Fruit fly (Drosophila melanogaster) whole organism, pupa: ENCODE results near the gene CG17350.
A peak's percentile ranks its signal among the peaks of the same experiment; 100 is the strongest.

Experiments
- CG10348 ChIP-seq: fragments of 200-800 bp; sonication (Bioruptor generic); IDR thresholded peaks from 2 replicates; pipeline ENCODE4 v1.3.6; 2022; ENCODE audit warnings: missing biosample characterization, missing genetic modification characterization
- CG12605 ChIP-seq: fragments of 200-800 bp; sonication (Bioruptor generic); IDR thresholded peaks from 2 replicates; pipeline ENCODE4 v1.3.6; 2022; ENCODE audit warnings: missing biosample characterization, missing genetic modification characterization
- CG13204 ChIP-seq: fragments of 200-800 bp; sonication (Bioruptor generic); optimal IDR thresholded peaks from 2 replicates; lab custom pipeline; 2018; ENCODE audit warnings: missing biosample characterization, mild to moderate bottlenecking, missing genetic modification characterization, moderate library complexity
- CG14655 ChIP-seq: fragments of 200-800 bp; sonication (Bioruptor generic); optimal IDR thresholded peaks from 3 replicates; lab custom pipeline; 2017; ENCODE audit warnings: mild to moderate bottlenecking, missing biosample characterization, missing genetic modification reagents, missing genetic modification characterization
- CG15710 ChIP-seq: fragments of 200-800 bp; sonication (Bioruptor generic); optimal IDR thresholded peaks from 2 replicates; lab custom pipeline; 2018; ENCODE audit warnings: missing biosample characterization, mild to moderate bottlenecking, missing genetic modification characterization, moderate library complexity
- CG32121 ChIP-seq: fragments of 200-800 bp; sonication (Bioruptor generic); IDR thresholded peaks from 2 replicates; pipeline ENCODE4 v1.3.6; 2022; ENCODE audit warnings: missing biosample characterization, missing genetic modification characterization
- CG4496 ChIP-seq: fragments of 200-800 bp; sonication (Bioruptor generic); IDR thresholded peaks from 3 replicates; pipeline ENCODE4 v1.3.6; 2022; ENCODE audit warnings: missing biosample characterization, missing genetic modification characterization
- CG8301 ChIP-seq: fragments of 200-800 bp; sonication (Bioruptor generic); optimal IDR thresholded peaks from 2 replicates; lab custom pipeline; 2018; ENCODE audit warnings: missing biosample characterization, mild to moderate bottlenecking, missing genetic modification characterization
- CG9948 ChIP-seq: fragments of 200-800 bp; sonication (Bioruptor generic); optimal IDR thresholded peaks from 2 replicates; lab custom pipeline; 2018; ENCODE audit warnings: missing biosample characterization, mild to moderate bottlenecking, missing genetic modification characterization, moderate library complexity
- D1 ChIP-seq: fragments of 200-800 bp; sonication (Bioruptor generic); optimal IDR thresholded peaks from 2 replicates; lab custom pipeline; 2018; ENCODE audit warnings: missing biosample characterization, mild to moderate bottlenecking, missing genetic modification characterization, moderate library complexity
- EcR ChIP-seq: fragments of 200-800 bp; sonication (Bioruptor generic); optimal IDR thresholded peaks from 3 replicates; lab custom pipeline; 2019; ENCODE audit warnings: missing biosample characterization, missing genetic modification characterization, mild to moderate bottlenecking, moderate library complexity, missing genetic modification reagents
- Ets98B ChIP-seq: fragments of 200-800 bp; sonication (Bioruptor generic); IDR thresholded peaks from 2 replicates; pipeline ENCODE4 v1.3.6; 2022; ENCODE audit warnings: missing biosample characterization, missing genetic modification characterization
- Pif1A ChIP-seq: fragments of 200-800 bp; sonication (Bioruptor generic); optimal IDR thresholded peaks from 3 replicates; lab custom pipeline; 2016; ENCODE audit warnings: missing biosample characterization, missing genetic modification characterization
- Pif1B ChIP-seq: fragments of 200-800 bp; sonication (Bioruptor generic); optimal IDR thresholded peaks from 3 replicates; lab custom pipeline; 2016; ENCODE audit warnings: missing biosample characterization, missing genetic modification characterization
- Snoo ChIP-seq: fragments of 200-800 bp; sonication (Bioruptor generic); optimal IDR thresholded peaks from 3 replicates; lab custom pipeline; 2017; ENCODE audit warnings: missing biosample characterization, mild to moderate bottlenecking, missing genetic modification characterization, inconsistent platforms
- fd96Ca ChIP-seq: fragments of 200-800 bp; sonication (Bioruptor generic); IDR thresholded peaks from 3 replicates; pipeline ENCODE4 v1.3.6; 2022; ENCODE audit warnings: missing biosample characterization, missing genetic modification characterization
- gl ChIP-seq: fragments of 200-800 bp; sonication (Bioruptor generic); optimal IDR thresholded peaks from 2 replicates; lab custom pipeline; 2018; ENCODE audit warnings: missing biosample characterization, mild to moderate bottlenecking, missing genetic modification characterization
- rn ChIP-seq: fragments of 200-800 bp; sonication (Bioruptor generic); IDR thresholded peaks from 2 replicates; pipeline ENCODE4 v1.3.6; 2022; ENCODE audit warnings: missing biosample characterization, missing genetic modification characterization

The CG17350 gene

DNA sequence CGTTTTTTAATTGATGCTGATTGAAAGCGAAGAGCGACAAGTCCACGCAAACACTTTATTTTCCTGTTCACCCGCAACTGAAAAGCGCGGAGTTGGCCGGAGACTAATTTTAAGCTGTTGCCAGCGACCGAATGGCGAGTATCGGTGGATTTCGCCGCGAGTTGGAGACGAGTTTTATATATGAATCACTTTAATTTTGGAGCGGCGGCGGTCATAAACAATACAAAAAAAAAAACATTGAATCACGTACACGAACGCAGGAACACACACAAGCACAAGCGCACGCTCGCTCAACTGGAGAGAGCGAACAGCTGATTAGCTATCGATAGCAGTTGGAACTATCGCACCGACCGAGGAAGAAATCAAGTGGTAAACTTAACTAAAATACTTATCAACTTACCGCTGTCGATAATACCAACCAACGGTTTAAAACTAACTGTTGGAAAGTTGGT lies 45.6 kb downstream of the CG17350 start, which contains the start of gene Pax:
Pax (minus strand) TSS at position 267 of the 452 bp plus-strand sequence.
- TF ChIP-seq CG15710 (tag; lab: Kevin White, UChicago), result peak; percentile 9
- TF ChIP-seq Pif1B (GFP tag; lab: Kevin White, UChicago), result peak; percentile 2
- peak; percentile 26 for TF ChIP-seq Snoo (tag; lab: Kevin White, UChicago)
- TF ChIP-seq CG13204 (GFP tag; lab: Kevin White, UChicago), result peak; percentile 52
- no peak for TF ChIP-seq CG9948 (tag; lab: Kevin White, UChicago)
- peak; percentile 62; the same call in 2 of the 3 replicates for TF ChIP-seq CG4496 (GFP tag; lab: Robert Waterston, UW)
- peak; percentile 62 for TF ChIP-seq gl (tag; lab: Kevin White, UChicago)
- TF ChIP-seq Ets98B, result peak; percentile 49; the same call in 1 of the 2 replicates
- TF ChIP-seq Pif1A (GFP tag; lab: Kevin White, UChicago), result peak; percentile 2
- TF ChIP-seq CG12605 (GFP tag; lab: Robert Waterston, UW), result peak; percentile 57; the same call in 1 of the 2 replicates
- no peak for TF ChIP-seq rn
- peak; percentile 23 for TF ChIP-seq EcR (GFP tag; lab: Kevin White, UChicago)
- TF ChIP-seq CG10348 (GFP tag; lab: Robert Waterston, UW), result no peak

DNA sequence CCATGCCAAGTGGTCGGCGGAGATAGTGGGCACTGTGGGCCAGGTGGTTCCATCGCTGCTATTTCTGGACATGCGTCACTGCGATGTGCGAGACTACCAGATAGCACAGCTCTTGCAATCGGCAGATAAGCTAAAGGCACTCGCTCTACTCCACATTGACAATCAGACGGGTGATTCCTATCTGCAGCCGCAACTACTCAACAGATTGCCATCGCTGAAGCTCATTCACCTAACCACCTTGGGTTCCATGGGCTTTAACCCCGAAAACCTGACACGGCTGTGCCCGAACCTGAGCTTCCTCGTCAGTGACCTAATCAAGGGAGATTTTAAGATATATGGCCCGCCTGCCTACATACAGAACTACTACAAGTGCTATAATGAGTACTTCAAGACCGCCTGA lies 49.0 kb downstream of the CG17350 start:
- TF ChIP-seq fd96Ca (GFP tag; lab: Robert Waterston, UW), result peak; percentile 6; the same call in 1 of the 3 replicates
- no peak for TF ChIP-seq Pif1B (GFP tag; lab: Kevin White, UChicago)
- no peak for TF ChIP-seq CG8301
- TF ChIP-seq EcR (GFP tag; lab: Kevin White, UChicago), result peak; percentile 81
- TF ChIP-seq, all 21 proteins: peak for 2

DNA sequence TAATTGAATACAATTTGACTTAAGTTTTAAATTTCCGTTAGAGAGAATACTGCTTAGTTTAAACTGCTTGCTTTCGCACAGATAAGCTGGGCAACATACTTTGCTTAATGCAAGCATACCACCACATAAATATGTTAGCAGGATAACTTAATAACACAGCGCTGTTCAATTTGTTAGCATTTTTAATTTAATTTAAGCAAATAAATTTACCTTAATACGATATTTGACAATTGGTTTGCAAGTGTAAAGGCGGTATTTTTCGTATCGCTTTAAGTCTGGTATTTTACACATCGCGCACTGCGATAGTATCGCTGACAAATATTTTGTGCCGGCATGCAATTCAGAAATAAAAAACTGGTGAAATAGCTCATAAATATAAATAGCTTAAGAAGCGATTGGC lies 49.6 kb downstream of the CG17350 start, which contains the start of gene RtcB:
RtcB (plus strand) TSS at position 301 of the 400 bp plus-strand sequence.
- TF ChIP-seq CG13204 (GFP tag; lab: Kevin White, UChicago) (no peak), CG15710 (tag; lab: Kevin White, UChicago) (no peak), CG32121 (GFP tag; lab: Robert Waterston, UW) (no peak), CG10348 (GFP tag; lab: Robert Waterston, UW) (no peak), CG12605 (GFP tag; lab: Robert Waterston, UW) (no peak), gl (tag; lab: Kevin White, UChicago) (no peak), Pif1B (GFP tag; lab: Kevin White, UChicago) (no peak), CG14655 (GFP tag; lab: Kevin White, UChicago) (no peak)

DNA sequence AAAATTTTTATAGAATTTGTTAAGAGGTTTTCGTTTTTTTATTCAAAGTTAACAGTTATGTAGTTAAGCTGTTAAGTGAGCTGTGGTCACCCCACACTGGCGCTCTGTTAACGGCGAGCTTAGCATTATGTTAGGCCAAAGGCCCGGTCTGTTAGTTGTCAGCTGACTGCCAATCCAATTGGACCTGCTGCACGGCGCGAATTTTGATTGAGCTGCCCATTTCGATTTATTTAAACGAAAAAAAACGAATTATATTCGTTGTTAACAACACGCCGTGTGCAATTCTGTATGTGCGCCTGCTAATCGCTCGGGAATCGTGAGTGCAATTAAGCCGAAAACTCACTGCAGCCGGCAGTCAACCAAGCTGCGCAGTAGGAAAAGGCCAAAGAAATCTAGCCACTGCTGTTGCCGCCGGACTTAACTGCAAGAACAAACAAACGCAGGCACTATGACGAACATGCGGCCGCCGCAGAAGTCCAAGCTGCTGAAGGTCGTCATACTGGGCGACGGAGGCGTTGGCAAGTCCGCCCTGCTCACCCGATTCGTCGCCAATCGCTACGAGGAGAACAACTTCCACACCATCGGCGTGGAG lies 51.8 kb downstream of the CG17350 start, which contains the start of gene Rab9:
Rab9 (plus strand) TSS at position 151 of the 592 bp plus-strand sequence.
- TF ChIP-seq Pif1B (GFP tag; lab: Kevin White, UChicago), result no peak
- peak; percentile 6; the same call in 1 of the 3 replicates for TF ChIP-seq CG4496 (GFP tag; lab: Robert Waterston, UW)
- no peak for TF ChIP-seq CG10348 (GFP tag; lab: Robert Waterston, UW)
- no peak for TF ChIP-seq D1 (tag; lab: Kevin White, UChicago)
- TF ChIP-seq, all 21 proteins: peak for 1
